Worm (Caenorhabditis elegans): ENCODE results near the gene eco-1.

Gene eco-1

DNA sequence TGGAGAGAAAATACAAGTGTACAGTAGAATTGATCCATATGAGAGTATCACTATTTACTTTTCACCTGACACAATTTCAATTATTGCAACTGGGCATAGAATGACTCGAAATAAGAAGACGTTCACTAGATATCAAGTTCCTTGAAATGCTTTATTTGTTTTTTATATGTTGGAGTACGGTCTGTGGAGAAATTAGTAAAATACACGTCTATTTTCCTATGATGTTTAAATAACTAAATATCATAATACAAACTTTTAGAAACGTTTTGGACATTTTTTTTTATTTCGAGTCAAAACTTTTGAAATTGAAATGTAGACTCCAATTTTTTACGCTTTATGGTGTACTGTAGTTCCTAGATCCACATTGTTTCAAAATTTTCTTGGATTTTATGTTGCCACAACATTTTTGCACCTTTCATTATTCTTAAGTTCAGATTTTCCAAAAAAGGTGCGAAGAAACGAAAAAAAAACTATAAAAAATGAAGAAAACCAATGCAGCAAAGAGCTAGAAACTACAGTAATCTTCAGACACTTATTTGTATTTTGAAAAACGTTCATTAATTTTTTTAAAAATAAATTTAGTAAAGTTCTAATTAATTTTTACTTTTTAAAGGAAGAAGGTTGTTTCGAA is 10.6 kb upstream of the eco-1 start:
- TF ChIP-seq nhr-2 (tag; optimal IDR thresholded peaks at IDR 0.05) (no peak), nhr-237 (tag; optimal IDR thresholded peaks at IDR 0.05) (no peak), unc-39 (tag; optimal IDR thresholded peaks at IDR 0.05) (no peak), bed-3 (GFP tag; optimal IDR thresholded peaks at IDR 0.05) (no peak), nhr-28 (tag; optimal IDR thresholded peaks at IDR 0.05) (no peak), drap-1 (GFP tag; optimal IDR thresholded peaks at IDR 0.05) (no peak), mab-5 (tag; optimal IDR thresholded peaks at IDR 0.05) (no peak), unc-62 (GFP tag; optimal IDR thresholded peaks at IDR 0.05) (no peak), pha-4 (tag; optimal IDR thresholded peaks at IDR 0.05) (no peak), lsy-2 (tag; optimal IDR thresholded peaks at IDR 0.05) (no peak), ceh-39 (tag; optimal IDR thresholded peaks at IDR 0.05) (no peak), lin-13 (tag; optimal IDR thresholded peaks at IDR 0.05) (no peak), nhr-12 (tag; optimal IDR thresholded peaks at IDR 0.05) (no peak), sem-2 (GFP tag; optimal IDR thresholded peaks at IDR 0.05) (no peak), ceh-43 (GFP tag; optimal IDR thresholded peaks at IDR 0.05) (no peak), mls-2 (tag; optimal IDR thresholded peaks at IDR 0.05) (no peak), ztf-11 (tag; optimal IDR thresholded peaks at IDR 0.05) (no peak)

DNA sequence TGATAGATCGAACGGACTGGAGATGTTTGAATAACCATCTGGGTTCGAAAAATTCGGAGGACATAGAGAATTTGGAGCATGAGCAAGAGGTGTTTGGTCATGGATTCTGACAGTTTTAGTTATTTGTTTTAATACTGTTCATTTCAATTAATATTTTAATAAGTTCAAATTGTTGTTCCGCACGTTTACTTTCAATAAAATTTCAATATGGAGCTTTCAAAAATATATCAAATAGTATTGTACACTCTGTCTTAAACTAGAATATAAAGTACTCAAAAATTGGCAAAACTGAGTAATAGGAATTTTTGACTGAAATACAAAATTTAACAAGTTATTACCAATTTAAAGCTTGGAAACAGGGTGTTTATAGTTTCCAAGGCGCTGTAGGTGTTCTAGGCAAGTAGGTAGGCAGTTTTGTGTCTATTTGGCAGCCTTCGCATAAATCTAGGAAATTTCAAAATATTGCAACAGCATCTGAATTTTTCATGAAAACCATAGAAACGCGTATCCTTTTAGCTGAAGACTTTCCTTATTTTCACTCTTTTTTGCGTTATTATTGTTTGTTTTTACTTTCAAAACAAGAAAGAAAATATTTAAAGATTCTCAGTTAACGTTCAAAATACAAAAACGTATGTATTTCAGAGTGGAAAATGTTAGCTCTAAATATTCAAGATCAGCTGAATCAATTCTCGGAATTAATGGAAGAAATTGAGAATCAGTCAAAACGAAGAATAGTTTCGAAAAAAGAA is 8.3 kb upstream of the eco-1 start, which contains the start of the genes T20B12.5 and T20B12.4:
T20B12.5 (minus strand) TSS at position 101 of the 749 bp plus-strand sequence.
T20B12.4 (plus strand) TSS at position 699 of the 749 bp plus-strand sequence.
- TF ChIP-seq lin-13 (tag; optimal IDR thresholded peaks at IDR 0.05) (no peak), sem-2 (GFP tag; optimal IDR thresholded peaks at IDR 0.05) (no peak), zip-8 (tag; optimal IDR thresholded peaks at IDR 0.05) (no peak), tbx-8 (GFP tag; optimal IDR thresholded peaks at IDR 0.05) (no peak), ham-2 (GFP tag; optimal IDR thresholded peaks at IDR 0.05) (no peak), M03D4.4 (tag; optimal IDR thresholded peaks at IDR 0.05) (no peak), pha-4 (tag; optimal IDR thresholded peaks at IDR 0.05) (no peak), mab-5 (tag; optimal IDR thresholded peaks at IDR 0.05) (no peak), lin-32 (GFP tag; optimal IDR thresholded peaks at IDR 0.05) (no peak), unc-62 (GFP tag; optimal IDR thresholded peaks at IDR 0.05) (no peak), elt-3 (tag; optimal IDR thresholded peaks at IDR 0.05) (no peak), mep-1 (tag; optimal IDR thresholded peaks at IDR 0.05) (no peak), snpc-4 (tag; optimal IDR thresholded peaks at IDR 0.05) (no peak), sptf-1 (tag; optimal IDR thresholded peaks at IDR 0.05) (no peak), nhr-28 (tag; optimal IDR thresholded peaks at IDR 0.05) (no peak), nhr-2 (tag; optimal IDR thresholded peaks at IDR 0.05) (no peak), elt-1 (tag; optimal IDR thresholded peaks at IDR 0.05; ENCODE audit: borderline replicate concordance, insufficient read depth) (no peak)

DNA sequence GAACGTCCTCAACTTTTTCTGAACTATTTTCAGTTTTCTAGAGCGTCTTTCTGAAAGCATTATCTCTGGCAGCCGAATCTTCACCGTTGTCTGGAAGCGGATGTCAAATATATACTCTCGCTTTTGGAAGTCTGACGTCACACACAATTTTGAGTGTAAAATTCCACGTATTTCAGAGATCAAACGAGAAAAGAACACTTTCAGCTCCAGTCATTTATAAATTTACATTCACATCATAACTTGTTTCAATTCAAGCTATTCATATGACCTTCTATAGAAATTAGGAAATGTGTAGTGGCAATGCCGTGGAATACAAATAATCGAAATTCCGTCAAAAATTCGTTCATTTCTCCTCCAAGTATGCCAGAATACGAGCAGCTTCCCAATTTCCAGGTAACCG is 6.7 kb upstream of the eco-1 start, which contains the start of gene F08F8.11:
F08F8.11 (plus strand) TSS at position 301 of the 400 bp plus-strand sequence.
- no peak for TF ChIP-seq snpc-4 (tag; optimal IDR thresholded peaks at IDR 0.05)
- TF ChIP-seq ztf-11 (tag; optimal IDR thresholded peaks at IDR 0.05) = no peak
- TF ChIP-seq lin-13 (tag; optimal IDR thresholded peaks at IDR 0.05) = no peak
- no peak for TF ChIP-seq flh-1 (GFP tag; optimal IDR thresholded peaks at IDR 0.05)
- TF ChIP-seq nhr-28 (tag; optimal IDR thresholded peaks at IDR 0.05) = no peak
- TF ChIP-seq unc-120 (tag; optimal IDR thresholded peaks at IDR 0.05; ENCODE audit: poor library complexity, severe bottlenecking) = no peak
- no peak for TF ChIP-seq blmp-1 (tag; optimal IDR thresholded peaks at IDR 0.05)
- TF ChIP-seq nhr-12 (tag; optimal IDR thresholded peaks at IDR 0.05) = no peak
- TF ChIP-seq zip-8 (tag; optimal IDR thresholded peaks at IDR 0.05) = no peak

DNA sequence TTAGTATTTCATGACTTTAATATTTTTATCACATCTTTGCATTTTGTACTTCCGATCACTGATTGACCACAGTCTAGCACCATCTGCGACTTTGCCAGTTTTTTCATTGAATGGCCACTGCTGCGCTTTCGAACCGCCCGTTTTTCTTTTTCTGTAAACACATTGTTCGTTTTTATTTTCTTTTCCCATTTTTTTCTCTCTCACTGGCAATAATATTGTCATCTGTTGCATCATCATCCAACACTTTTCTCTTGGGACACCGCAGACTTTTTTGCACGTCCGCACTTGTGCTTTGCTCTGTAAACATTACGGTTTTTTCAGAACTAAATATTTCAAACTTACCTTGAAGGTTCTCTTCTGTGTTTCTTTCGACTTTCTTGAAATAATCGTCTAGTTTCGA is 268 bp downstream of the eco-1 start:
- TF ChIP-seq M03D4.4 (tag; optimal IDR thresholded peaks at IDR 0.05) (no peak), nhr-28 (tag; optimal IDR thresholded peaks at IDR 0.05) (no peak)

DNA sequence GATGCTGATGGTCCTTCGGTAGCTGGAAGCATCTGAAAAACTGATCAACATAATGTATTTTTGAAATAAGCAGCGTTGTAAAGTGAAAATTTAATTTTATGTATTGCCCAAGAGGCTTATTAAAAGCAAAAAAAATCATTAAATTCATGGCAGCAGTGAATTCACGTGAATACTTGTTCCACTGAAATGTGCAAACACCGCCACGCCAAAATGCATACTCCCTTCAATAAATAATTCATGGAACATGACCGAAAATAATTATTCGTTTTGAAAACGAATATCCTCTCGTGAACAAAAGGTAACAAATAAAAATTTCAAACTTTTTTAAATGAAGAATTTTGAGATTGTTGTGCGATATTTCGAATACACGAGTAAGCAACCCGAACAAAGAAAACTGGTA is 1.5 kb downstream of the eco-1 start, which contains the start of gene F08F8.10:
F08F8.10 (minus strand) TSS at position 38 of the 400 bp plus-strand sequence.
- TF ChIP-seq ces-1 (GFP tag; optimal IDR thresholded peaks at IDR 0.05) (peak; percentile 0), bed-3 (GFP tag; optimal IDR thresholded peaks at IDR 0.05) (no peak), ceh-83 (GFP tag; optimal IDR thresholded peaks at IDR 0.05) (no peak)
